Fruit fly (Drosophila melanogaster): ENCODE results near the gene CG3568.

DNA sequence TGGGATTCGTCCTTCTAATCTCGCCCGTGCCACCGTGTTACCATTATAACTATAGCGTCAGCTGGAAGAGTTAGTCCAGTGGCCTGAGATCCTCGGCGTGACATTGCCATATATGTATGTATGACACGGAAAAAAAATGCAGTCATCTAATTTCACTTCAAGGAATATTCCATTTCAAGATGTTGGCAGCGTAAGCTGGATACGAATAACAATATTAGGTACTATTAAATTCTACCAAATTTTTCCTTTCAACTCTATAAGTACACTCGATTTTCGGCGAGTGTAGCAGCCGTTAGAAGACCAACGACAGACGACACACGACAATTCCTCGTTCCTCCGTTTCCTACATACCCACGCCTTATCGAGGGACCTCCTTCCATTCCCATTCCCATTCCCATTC lies 22.5 kb downstream of the CG3568 start:
- TF ChIP-seq p53 (GFP tag; optimal IDR thresholded peaks at IDR 0.05): no peak
- no peak for TF ChIP-seq CG6765 (GFP tag; optimal IDR thresholded peaks at IDR 0.05)
- no peak for TF ChIP-seq vnd (GFP tag; IDR thresholded peaks at IDR 0.05; ENCODE audit: partially characterized antibody)
- peak; percentile 51 for TF ChIP-seq CG4404 (GFP tag; IDR thresholded peaks at IDR 0.05)
- TF ChIP-seq sens (GFP tag): peak; percentile 90
- no peak for TF ChIP-seq Bteb2 (GFP tag; optimal IDR thresholded peaks at IDR 0.05)
- no peak for TF ChIP-seq sr (GFP tag; IDR thresholded peaks at IDR 0.05)
- no peak for TF ChIP-seq jigr1 (GFP tag; IDR thresholded peaks at IDR 0.05)
- no peak for TF ChIP-seq Oli (tag; optimal IDR thresholded peaks at IDR 0.05)
